Worm (Caenorhabditis elegans) whole organism, L2 larva: ENCODE data around the gene W01H2.2.
A peak's percentile ranks its signal among the peaks of the same experiment; 100 is the strongest.

Experiments
- C34F6.9 ChIP-seq: fragments of 150-350 bp; optimal IDR thresholded peaks from 2 replicates; lab custom pipeline; 2014; ENCODE audit warnings: missing biosample characterization, missing genetic modification characterization
- F13H6.1 ChIP-seq: sonication (generic microtip); optimal IDR thresholded peaks from 2 replicates; lab custom pipeline; 2016; ENCODE audit warnings: missing genetic modification characterization, missing compliant biosample characterization
- Y55F3AM.14 ChIP-seq: fragments of 200-800 bp; sonication (Bioruptor generic); optimal IDR thresholded peaks from 2 replicates; lab custom pipeline; 2018; ENCODE audit warnings: mild to moderate bottlenecking, missing genetic modification characterization, missing compliant biosample characterization
- ZK546.5 ChIP-seq: sonication (generic microtip); optimal IDR thresholded peaks from 2 replicates; lab custom pipeline; 2017; ENCODE audit warnings: missing biosample characterization, missing genetic modification characterization
- alr-1 ChIP-seq: fragments of 150-350 bp; optimal IDR thresholded peaks from 2 replicates; lab custom pipeline; 2014; ENCODE audit warnings: missing biosample characterization, missing genetic modification characterization
- aly-2 ChIP-seq: fragments of 150-350 bp; optimal IDR thresholded peaks from 2 replicates; lab custom pipeline; 2014; ENCODE audit warnings: missing biosample characterization, missing genetic modification characterization
- blmp-1 ChIP-seq: sonication (generic microtip); optimal IDR thresholded peaks from 2 replicates; lab custom pipeline; 2017; ENCODE audit warnings: missing genetic modification characterization, mild to moderate bottlenecking, missing compliant biosample characterization, antibody characterized with exemption, moderate library complexity; ENCODE audit not compliant: insufficient read depth
- ceh-16 ChIP-seq: fragments of 150-350 bp; optimal IDR thresholded peaks from 2 replicates; lab custom pipeline; 2014; ENCODE audit warnings: missing biosample characterization, missing genetic modification characterization
- ceh-82 ChIP-seq: fragments of 150-350 bp; optimal IDR thresholded peaks from 2 replicates; lab custom pipeline; 2014; ENCODE audit warnings: missing biosample characterization, missing genetic modification characterization
- crh-2 ChIP-seq: sonication (generic microtip); optimal IDR thresholded peaks from 2 replicates; lab custom pipeline; 2017; ENCODE audit warnings: missing biosample characterization, missing genetic modification characterization
- dmd-4 ChIP-seq: sonication (generic microtip); optimal IDR thresholded peaks from 2 replicates; lab custom pipeline; 2017; ENCODE audit warnings: missing biosample characterization, missing genetic modification characterization
- egl-27 ChIP-seq: sonication (generic microtip); optimal IDR thresholded peaks from 3 replicates; lab custom pipeline; 2017; ENCODE audit warnings: missing biosample characterization, missing genetic modification reagents, missing genetic modification characterization
- elt-1 ChIP-seq: fragments of 150-350 bp; optimal IDR thresholded peaks from 2 replicates; lab custom pipeline; 2014; ENCODE audit warnings: missing biosample characterization, missing genetic modification characterization
- elt-3 ChIP-seq: sonication (generic microtip); optimal IDR thresholded peaks from 2 replicates; lab custom pipeline; 2017; ENCODE audit warnings: missing biosample characterization, missing genetic modification characterization
- fos-1 ChIP-seq: fragments of 150-350 bp; optimal IDR thresholded peaks from 2 replicates; lab custom pipeline; 2014; ENCODE audit warnings: missing biosample characterization, missing genetic modification characterization
- gmeb-1 ChIP-seq: fragments of 150-350 bp; optimal IDR thresholded peaks from 2 replicates; lab custom pipeline; 2014; ENCODE audit warnings: missing biosample characterization, missing genetic modification characterization
- lin-13 ChIP-seq: fragments of 150-350 bp; optimal IDR thresholded peaks from 2 replicates; lab custom pipeline; 2014; ENCODE audit warnings: missing biosample characterization, missing genetic modification reagents, missing genetic modification characterization
- lin-39 ChIP-seq: fragments of 150-350 bp; optimal IDR thresholded peaks from 2 replicates; lab custom pipeline; 2014; ENCODE audit warnings: missing biosample characterization, missing genetic modification reagents, missing genetic modification characterization
- lsy-2 ChIP-seq, 2 experiments: fragments of 150-350 bp in 1 of 2; sonication (generic microtip) in 1 of 2; optimal IDR thresholded peaks; 2 replicates each; lab custom pipeline; 2014 to 2017; ENCODE audit warnings: missing biosample characterization in 2 of 2, missing genetic modification characterization in 2 of 2
- mab-5 ChIP-seq: fragments of 150-350 bp; optimal IDR thresholded peaks from 2 replicates; lab custom pipeline; 2014; ENCODE audit warnings: missing biosample characterization, missing genetic modification characterization
- mbf-1 ChIP-seq: sonication (generic microtip); optimal IDR thresholded peaks from 2 replicates; lab custom pipeline; 2017; ENCODE audit warnings: missing biosample characterization, missing genetic modification characterization
- mdl-1 ChIP-seq, 2 experiments: fragments of 150-350 bp in 1 of 2; sonication (generic microtip) in 1 of 2; optimal IDR thresholded peaks; 2 replicates each; lab custom pipeline; 2017; ENCODE audit warnings: missing biosample characterization in 2 of 2, missing genetic modification characterization in 2 of 2
- nhr-10 ChIP-seq: sonication (generic microtip); optimal IDR thresholded peaks from 2 replicates; lab custom pipeline; 2017; ENCODE audit warnings: missing biosample characterization, missing genetic modification characterization
- nhr-11 ChIP-seq: fragments of 150-350 bp; optimal IDR thresholded peaks from 2 replicates; lab custom pipeline; 2014; ENCODE audit warnings: missing biosample characterization, missing genetic modification characterization
- nhr-12 ChIP-seq: fragments of 150-350 bp; optimal IDR thresholded peaks from 2 replicates; lab custom pipeline; 2014; ENCODE audit warnings: missing biosample characterization, missing genetic modification characterization
- nhr-129 ChIP-seq: fragments of 150-350 bp; optimal IDR thresholded peaks from 2 replicates; lab custom pipeline; 2014; ENCODE audit warnings: missing biosample characterization, missing genetic modification characterization
- nhr-21 ChIP-seq: fragments of 150-350 bp; optimal IDR thresholded peaks from 2 replicates; lab custom pipeline; 2014; ENCODE audit warnings: missing biosample characterization, missing genetic modification characterization
- nhr-23 ChIP-seq: fragments of 150-350 bp; optimal IDR thresholded peaks from 2 replicates; lab custom pipeline; 2014; ENCODE audit warnings: missing biosample characterization, missing genetic modification reagents, missing genetic modification characterization
- nhr-237 ChIP-seq: fragments of 150-350 bp; optimal IDR thresholded peaks from 2 replicates; lab custom pipeline; 2014; ENCODE audit warnings: missing biosample characterization, missing genetic modification characterization
- nhr-25 ChIP-seq: fragments of 150-350 bp; sonication (generic microtip); optimal IDR thresholded peaks from 3 replicates; lab custom pipeline; 2014; ENCODE audit warnings: missing biosample characterization, missing genetic modification characterization
- nhr-6 ChIP-seq: fragments of 150-350 bp; optimal IDR thresholded peaks from 2 replicates; lab custom pipeline; 2014; ENCODE audit warnings: missing biosample characterization, missing genetic modification characterization
- nhr-77 ChIP-seq: fragments of 150-350 bp; optimal IDR thresholded peaks from 2 replicates; lab custom pipeline; 2014; ENCODE audit warnings: missing biosample characterization, missing genetic modification characterization
- peb-1 ChIP-seq: fragments of 150-350 bp; optimal IDR thresholded peaks from 2 replicates; lab custom pipeline; 2014; ENCODE audit warnings: missing biosample characterization, missing genetic modification characterization
- sem-4 ChIP-seq: fragments of 150-350 bp; optimal IDR thresholded peaks from 2 replicates; lab custom pipeline; 2014; ENCODE audit warnings: missing biosample characterization, missing genetic modification reagents, missing genetic modification characterization
- skn-1 ChIP-seq: sonication (generic microtip); optimal IDR thresholded peaks from 2 replicates; lab custom pipeline; 2017; ENCODE audit warnings: missing biosample characterization, missing genetic modification characterization
- sma-3 ChIP-seq: sonication (generic microtip); optimal IDR thresholded peaks from 2 replicates; lab custom pipeline; 2016; ENCODE audit warnings: missing genetic modification reagents, missing genetic modification characterization, missing compliant biosample characterization
- sma-9 ChIP-seq, 2 experiments: fragments of 150-350 bp in 1 of 2; sonication (generic microtip) in 1 of 2; optimal IDR thresholded peaks; 2 replicates each; lab custom pipeline; 2014 to 2016; ENCODE audit warnings: missing genetic modification characterization in 2 of 2, mild to moderate bottlenecking in 1 of 2, missing biosample characterization in 1 of 2, missing compliant biosample characterization in 1 of 2, missing genetic modification reagents in 1 of 2, moderate library complexity in 1 of 2
- snpc-4 ChIP-seq: fragments of 150-350 bp; optimal IDR thresholded peaks from 2 replicates; lab custom pipeline; 2014; ENCODE audit warnings: missing biosample characterization, missing genetic modification characterization
- unc-39 ChIP-seq: fragments of 150-350 bp; optimal IDR thresholded peaks from 2 replicates; lab custom pipeline; 2014; ENCODE audit warnings: missing biosample characterization, missing genetic modification characterization
- unc-55 ChIP-seq: fragments of 150-350 bp; sonication (generic microtip); optimal IDR thresholded peaks from 3 replicates; lab custom pipeline; 2014; ENCODE audit warnings: missing biosample characterization, missing genetic modification reagents, missing genetic modification characterization
- unc-62 ChIP-seq: fragments of 150-350 bp; optimal IDR thresholded peaks from 2 replicates; lab custom pipeline; 2014; ENCODE audit warnings: missing biosample characterization, missing genetic modification reagents, missing genetic modification characterization
- zag-1 ChIP-seq: fragments of 150-350 bp; optimal IDR thresholded peaks from 2 replicates; lab custom pipeline; 2014; ENCODE audit warnings: missing biosample characterization, missing genetic modification characterization
- ztf-1 ChIP-seq: fragments of 200-800 bp; sonication (Bioruptor generic); conservative IDR thresholded peaks from 2 replicates; pipeline ENCODE4 v1.3.6; 2022; ENCODE audit warnings: missing genetic modification characterization, missing compliant biosample characterization
- ztf-11 ChIP-seq: sonication (generic microtip); optimal IDR thresholded peaks from 2 replicates; lab custom pipeline; 2017; ENCODE audit warnings: missing biosample characterization, missing genetic modification characterization
- ztf-4 ChIP-seq: fragments of 150-350 bp; optimal IDR thresholded peaks from 2 replicates; lab custom pipeline; 2014; ENCODE audit warnings: missing biosample characterization, missing genetic modification characterization

The W01H2.2 gene

DNA sequence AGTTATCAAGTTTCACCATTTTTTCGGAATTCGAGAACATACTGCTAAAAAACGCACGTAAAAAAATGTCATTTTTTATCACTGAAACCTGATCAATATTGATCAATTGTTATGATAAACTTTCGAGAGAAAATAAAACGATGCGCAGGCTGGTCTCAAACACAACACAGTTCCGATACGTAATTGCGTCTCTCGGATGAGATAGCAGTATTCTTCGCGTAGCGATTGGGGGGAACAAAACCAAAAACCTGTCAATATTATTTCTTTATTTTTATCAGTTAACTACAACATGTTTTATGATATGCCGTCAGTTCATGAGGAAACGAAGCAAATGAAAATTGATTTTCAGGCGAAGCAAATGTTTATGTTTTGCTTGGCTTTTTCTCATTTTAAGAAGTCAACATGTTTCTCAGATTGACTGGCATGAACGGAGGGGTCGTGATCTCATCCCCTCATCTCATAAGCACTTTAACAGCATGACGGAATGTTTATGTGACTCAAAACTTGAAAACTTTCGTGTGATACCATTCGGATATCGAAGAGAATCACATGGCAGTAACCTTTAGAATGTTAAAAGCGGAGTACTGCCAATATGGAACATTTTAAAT lies 2.7 kb downstream of the W01H2.2 start:
- TF ChIP-seq fos-1 (tag; lab: Kevin White, UChicago) (peak; percentile 37), sma-9 (GFP tag; optimal IDR thresholded peaks at IDR 0.05; lab: Kevin White, UChicago) (peak; percentile 13), sma-9 (tag; optimal IDR thresholded peaks at IDR 0.05; lab: Kevin White, UChicago) (no peak), unc-39 (no peak), unc-55 (GFP tag; lab: Kevin White, UChicago) (no peak), zag-1 (tag; lab: Kevin White, UChicago) (no peak), sem-4 (tag; lab: Kevin White, UChicago) (no peak), mab-5 (tag; lab: Kevin White, UChicago) (no peak), gmeb-1 (tag; lab: Kevin White, UChicago) (peak; percentile 23)
- TF ChIP-seq, all 48 proteins: peak for 3

DNA sequence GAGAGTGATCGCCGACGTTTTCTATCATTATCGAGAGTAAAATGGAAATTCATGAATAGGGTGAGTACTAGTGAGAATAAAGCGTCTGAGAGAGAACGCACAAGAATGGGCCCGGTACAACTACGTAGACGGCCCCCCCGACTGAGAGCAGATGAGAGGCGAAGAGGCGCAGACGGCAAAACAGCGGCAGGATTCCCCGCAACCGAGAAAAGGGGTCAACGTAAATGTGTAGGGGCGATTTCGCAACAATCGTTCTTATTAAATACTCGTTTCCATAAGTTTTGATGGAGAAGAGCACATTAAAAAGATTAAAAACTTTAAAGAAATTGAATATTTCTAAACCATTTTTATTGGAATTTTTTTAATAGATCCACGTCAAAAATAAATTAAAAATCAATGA lies 3.6 kb downstream of the W01H2.2 start:
- TF ChIP-seq unc-55 (GFP tag; lab: Kevin White, UChicago) (peak; percentile 51), Y55F3AM.14 (GFP tag; lab: Kevin White, UChicago) (no peak), ztf-11 (no peak), F13H6.1 (tag; lab: Kevin White, UChicago) (peak; percentile 21), lsy-2 (tag; optimal IDR thresholded peaks at IDR 0.05; lab: Kevin White, UChicago) (peak in 1 of 2 experiments; percentile 4), nhr-11 (tag; lab: Kevin White, UChicago) (no peak), C34F6.9 (tag; lab: Kevin White, UChicago) (peak; percentile 36), sma-9 (GFP tag; optimal IDR thresholded peaks at IDR 0.05; lab: Kevin White, UChicago) (peak; percentile 44), sma-9 (tag; optimal IDR thresholded peaks at IDR 0.05; lab: Kevin White, UChicago) (no peak)

- TF ChIP-seq nhr-12 (tag; lab: Kevin White, UChicago) (peak; percentile 75), peb-1 (tag; lab: Kevin White, UChicago) (no peak), sma-3 (peak; percentile 99), lin-13 (GFP tag; lab: Kevin White, UChicago) (peak; percentile 99), nhr-10 (tag; lab: Kevin White, UChicago) (peak; percentile 100), gmeb-1 (tag; lab: Kevin White, UChicago) (peak; percentile 94), lin-39 (tag; lab: Kevin White, UChicago) (peak; percentile 89), mab-5 (tag; lab: Kevin White, UChicago) (peak; percentile 98), alr-1 (tag; lab: Kevin White, UChicago) (peak; percentile 66), mdl-1 (tag; optimal IDR thresholded peaks at IDR 0.05; lab: Kevin White, UChicago) (peak; percentile 95 to 97), nhr-11 (tag; lab: Kevin White, UChicago) (peak; percentile 87), elt-1 (tag; lab: Kevin White, UChicago) (peak; percentile 61), fos-1 (tag; lab: Kevin White, UChicago) (peak; percentile 99), ZK546.5 (tag; lab: Kevin White, UChicago) (peak; percentile 83), elt-3 (tag; lab: Kevin White, UChicago) (peak; percentile 36), skn-1 (tag; lab: Kevin White, UChicago) (peak; percentile 94), nhr-25 (peak; percentile 98), sem-4 (tag; lab: Kevin White, UChicago) (peak; percentile 99), nhr-21 (peak; percentile 100), lsy-2 (tag; optimal IDR thresholded peaks at IDR 0.05; lab: Kevin White, UChicago) (peak; percentile 97), nhr-129 (tag; lab: Kevin White, UChicago) (peak; percentile 99), C34F6.9 (tag; lab: Kevin White, UChicago) (peak; percentile 99), Y55F3AM.14 (GFP tag; lab: Kevin White, UChicago) (peak; percentile 93), ztf-4 (peak; percentile 99), mbf-1 (tag; lab: Kevin White, UChicago) (peak; percentile 73), ceh-16 (tag; lab: Kevin White, UChicago) (peak; percentile 96), F13H6.1 (tag; lab: Kevin White, UChicago) (peak; percentile 99), egl-27 (tag; lab: Kevin White, UChicago) (peak; percentile 99), crh-2 (peak; percentile 100), sma-9 (GFP tag; optimal IDR thresholded peaks at IDR 0.05; lab: Kevin White, UChicago) (peak; percentile 99), sma-9 (tag; optimal IDR thresholded peaks at IDR 0.05; lab: Kevin White, UChicago) (no peak), nhr-77 (tag; lab: Kevin White, UChicago) (peak; percentile 98), nhr-237 (tag; lab: Kevin White, UChicago) (peak; percentile 99), nhr-23 (tag; lab: Kevin White, UChicago) (peak; percentile 49), snpc-4 (tag; lab: Kevin White, UChicago) (peak; percentile 91), ztf-11 (peak; percentile 87), nhr-6 (tag; lab: Kevin White, UChicago) (peak; percentile 98), zag-1 (tag; lab: Kevin White, UChicago) (peak; percentile 99), ztf-1 (peak; percentile 98), ceh-82 (peak; percentile 99), aly-2 (tag; lab: Kevin White, UChicago) (no peak), dmd-4 (tag; lab: Kevin White, UChicago) (peak; percentile 83), blmp-1 (tag; lab: Kevin White, UChicago) (peak; percentile 85), unc-62 (GFP tag; lab: Kevin White, UChicago) (peak; percentile 81), unc-55 (GFP tag; lab: Kevin White, UChicago) (peak; percentile 99)
Observed at ce11 chrX:4209131-4209530, 9.1 kb downstream of the W01H2.2 start.
